Worm (Caenorhabditis elegans) whole organism, L4 larva: ENCODE data around the gene T27A8.7.
A peak's percentile ranks its signal among the peaks of the same experiment; 100 is the strongest.

Experiments
- D1046.2 ChIP-seq: fragments of 200-800 bp; sonication (Bioruptor generic); IDR thresholded peaks from 2 replicates; pipeline ENCODE4 v1.3.6; 2022; ENCODE audit warnings: missing genetic modification characterization, missing compliant biosample characterization
- F37D6.2 ChIP-seq: sonication (generic microtip); optimal IDR thresholded peaks from 2 replicates; lab custom pipeline; 2016; ENCODE audit warnings: mild to moderate bottlenecking, missing genetic modification characterization, missing compliant biosample characterization
- F44E2.7 ChIP-seq: fragments of 200-800 bp; sonication (Bioruptor generic); IDR thresholded peaks from 2 replicates; pipeline ENCODE4 v2.1.2; 2022; ENCODE audit warnings: missing genetic modification characterization, missing compliant biosample characterization
- F49E8.2 ChIP-seq: sonication (generic microtip); optimal IDR thresholded peaks from 2 replicates; lab custom pipeline; 2016; ENCODE audit warnings: missing compliant biosample characterization, mild to moderate bottlenecking, missing genetic modification characterization, borderline replicate concordance
- T20F7.1 ChIP-seq: fragments of 200-800 bp; sonication (Bioruptor generic); optimal IDR thresholded peaks from 2 replicates; lab custom pipeline; 2018; ENCODE audit warnings: mild to moderate bottlenecking, missing genetic modification characterization, missing compliant biosample characterization
- T26A8.4 ChIP-seq: fragments of 200-800 bp; sonication (Bioruptor generic); IDR thresholded peaks from 2 replicates; pipeline ENCODE4 v1.3.6; 2022; ENCODE audit warnings: missing genetic modification characterization, missing compliant biosample characterization
- Y105C5A.15 ChIP-seq: fragments of 200-800 bp; sonication (Bioruptor generic); IDR thresholded peaks from 2 replicates; pipeline ENCODE4 v1.3.6; 2022; ENCODE audit warnings: missing genetic modification characterization, missing compliant biosample characterization
- Y48G9A.11 ChIP-seq: fragments of 200-800 bp; sonication (Bioruptor generic); IDR thresholded peaks from 2 replicates; pipeline ENCODE4 v1.3.6; 2022; ENCODE audit warnings: missing genetic modification reagents, missing genetic modification characterization, missing compliant biosample characterization
- Y5F2A.4 ChIP-seq: fragments of 200-800 bp; sonication (Bioruptor generic); optimal IDR thresholded peaks from 2 replicates; lab custom pipeline; 2018; ENCODE audit warnings: mild to moderate bottlenecking, missing genetic modification characterization, missing compliant biosample characterization
- ZK337.2 ChIP-seq: fragments of 200-800 bp; sonication (Bioruptor generic); IDR thresholded peaks from 2 replicates; pipeline ENCODE4 v1.3.6; 2022; ENCODE audit warnings: missing genetic modification reagents, missing genetic modification characterization, missing compliant biosample characterization
- ZK546.5 ChIP-seq, 2 experiments: sonication (generic microtip); optimal IDR thresholded peaks; 2 replicates each; lab custom pipeline; 2017; ENCODE audit warnings: missing biosample characterization in 2 of 2, missing genetic modification characterization in 2 of 2
- aly-2 ChIP-seq: sonication (generic microtip); optimal IDR thresholded peaks from 2 replicates; lab custom pipeline; 2018; ENCODE audit warnings: missing biosample characterization, missing genetic modification characterization
- attf-4 ChIP-seq: sonication (generic microtip); optimal IDR thresholded peaks from 3 replicates; lab custom pipeline; 2017; ENCODE audit warnings: missing biosample characterization, missing genetic modification characterization
- ceh-20 ChIP-seq: fragments of 200-800 bp; sonication (Bioruptor generic); IDR thresholded peaks from 2 replicates; pipeline ENCODE4 v1.3.6; 2022; ENCODE audit warnings: missing genetic modification reagents, missing genetic modification characterization, missing compliant biosample characterization
- ceh-28 ChIP-seq: fragments of 150-350 bp; optimal IDR thresholded peaks from 2 replicates; lab custom pipeline; 2014; ENCODE audit warnings: missing biosample characterization, missing genetic modification reagents, missing genetic modification characterization
- ceh-44 ChIP-seq: fragments of 200-800 bp; sonication (Bioruptor generic); IDR thresholded peaks from 2 replicates; pipeline ENCODE4 v1.3.6; 2022; ENCODE audit warnings: missing genetic modification reagents, missing genetic modification characterization, missing compliant biosample characterization
- ceh-82 ChIP-seq: sonication (generic microtip); optimal IDR thresholded peaks from 2 replicates; lab custom pipeline; 2017; ENCODE audit warnings: missing biosample characterization, missing genetic modification characterization
- ces-1 ChIP-seq: fragments of 150-350 bp; sonication (generic microtip); optimal IDR thresholded peaks from 4 replicates; lab custom pipeline; 2014; ENCODE audit warnings: missing biosample characterization, missing genetic modification reagents, missing genetic modification characterization
- ctbp-1 ChIP-seq: fragments of 200-800 bp; sonication (Bioruptor generic); IDR thresholded peaks from 2 replicates; pipeline ENCODE4 v1.3.6; 2022; ENCODE audit warnings: missing genetic modification reagents, missing genetic modification characterization, missing compliant biosample characterization
- daf-8 ChIP-seq: fragments of 200-800 bp; sonication (Bioruptor generic); IDR thresholded peaks from 2 replicates; pipeline ENCODE4 v1.3.6; 2022; ENCODE audit warnings: missing genetic modification characterization, missing compliant biosample characterization
- dmd-8 ChIP-seq: fragments of 200-800 bp; sonication (Bioruptor generic); IDR thresholded peaks from 2 replicates; pipeline ENCODE4 v1.3.6; 2022; ENCODE audit warnings: missing genetic modification characterization, missing compliant biosample characterization
- duxl-1 ChIP-seq: sonication (generic microtip); optimal IDR thresholded peaks from 2 replicates; lab custom pipeline; 2016; ENCODE audit warnings: mild to moderate bottlenecking, missing genetic modification characterization, moderate library complexity, missing compliant biosample characterization; ENCODE audit not compliant: poor library complexity
- fkh-10 ChIP-seq: fragments of 150-350 bp; optimal IDR thresholded peaks from 2 replicates; lab custom pipeline; 2014; ENCODE audit warnings: missing biosample characterization, missing genetic modification reagents, missing genetic modification characterization
- jun-1 ChIP-seq: fragments of 150-350 bp; optimal IDR thresholded peaks from 2 replicates; lab custom pipeline; 2014; ENCODE audit warnings: missing biosample characterization, missing genetic modification reagents, missing genetic modification characterization
- lim-7 ChIP-seq: fragments of 200-800 bp; sonication (Bioruptor generic); IDR thresholded peaks from 2 replicates; pipeline ENCODE4 v1.3.6; 2022; ENCODE audit warnings: missing genetic modification characterization, missing compliant biosample characterization
- lin-1 ChIP-seq: fragments of 200-800 bp; sonication (Bioruptor generic); IDR thresholded peaks from 2 replicates; pipeline ENCODE4 v1.3.6; 2022; ENCODE audit warnings: missing genetic modification reagents, missing genetic modification characterization, missing compliant biosample characterization
- lin-13 ChIP-seq: fragments of 150-350 bp; optimal IDR thresholded peaks from 2 replicates; lab custom pipeline; 2014; ENCODE audit warnings: missing biosample characterization, missing genetic modification reagents, missing genetic modification characterization
- lin-15B ChIP-seq: fragments of 150-350 bp; sonication (generic microtip); optimal IDR thresholded peaks from 3 replicates; lab custom pipeline; 2014; ENCODE audit warnings: missing biosample characterization, missing genetic modification characterization
- lin-38 ChIP-seq: fragments of 200-800 bp; sonication (Bioruptor generic); IDR thresholded peaks from 2 replicates; pipeline ENCODE4 v1.3.6; 2022; ENCODE audit warnings: missing genetic modification reagents, missing genetic modification characterization, missing compliant biosample characterization
- lin-39 ChIP-seq: fragments of 150-350 bp; optimal IDR thresholded peaks from 2 replicates; lab custom pipeline; 2014; ENCODE audit warnings: missing biosample characterization, missing genetic modification reagents, missing genetic modification characterization
- madf-5 ChIP-seq, 2 experiments: fragments of 200-800 bp; sonication (Bioruptor generic); IDR thresholded peaks; 2 replicates each; pipeline ENCODE4 v1.3.6; 2022; ENCODE audit warnings: missing compliant biosample characterization in 2 of 2, missing genetic modification characterization in 2 of 2
- mdl-1 ChIP-seq, 2 experiments: fragments of 150-350 bp in 1 of 2; sonication (generic microtip) in 1 of 2; optimal IDR thresholded peaks; 2 replicates each; lab custom pipeline; 2014 to 2017; ENCODE audit warnings: missing biosample characterization in 2 of 2, missing genetic modification characterization in 2 of 2
- mdt-29 ChIP-seq: fragments of 200-800 bp; sonication (Bioruptor generic); IDR thresholded peaks from 2 replicates; pipeline ENCODE4 v1.3.6; 2022; ENCODE audit warnings: missing genetic modification reagents, missing genetic modification characterization, missing compliant biosample characterization
- mxl-2 ChIP-seq: fragments of 200-800 bp; sonication (Bioruptor generic); conservative IDR thresholded peaks from 2 replicates; pipeline ENCODE4 v1.3.6; 2022; ENCODE audit warnings: missing genetic modification reagents, missing genetic modification characterization, missing compliant biosample characterization
- mxl-3 ChIP-seq: fragments of 200-800 bp; sonication (Bioruptor generic); optimal IDR thresholded peaks from 2 replicates; lab custom pipeline; 2018; ENCODE audit warnings: mild to moderate bottlenecking, missing genetic modification characterization, missing compliant biosample characterization
- nhr-102 ChIP-seq: sonication (generic microtip); optimal IDR thresholded peaks from 2 replicates; lab custom pipeline; 2016; ENCODE audit warnings: mild to moderate bottlenecking, missing genetic modification characterization, moderate library complexity, missing compliant biosample characterization
- nhr-11 ChIP-seq: fragments of 150-350 bp; optimal IDR thresholded peaks from 2 replicates; lab custom pipeline; 2014; ENCODE audit warnings: missing biosample characterization, missing genetic modification characterization
- nhr-41 ChIP-seq: fragments of 200-800 bp; sonication (Bioruptor generic); IDR thresholded peaks from 2 replicates; pipeline ENCODE4 v1.3.6; 2022; ENCODE audit warnings: missing genetic modification reagents, missing genetic modification characterization, missing compliant biosample characterization
- nhr-76 ChIP-seq: fragments of 150-350 bp; optimal IDR thresholded peaks from 2 replicates; lab custom pipeline; 2014; ENCODE audit warnings: missing biosample characterization, missing genetic modification characterization
- php-3 ChIP-seq: fragments of 200-800 bp; sonication (Bioruptor generic); IDR thresholded peaks from 2 replicates; pipeline ENCODE4 v1.3.6; 2022; ENCODE audit warnings: missing genetic modification reagents, missing genetic modification characterization, missing compliant biosample characterization
- saeg-2 ChIP-seq: fragments of 200-800 bp; sonication (Bioruptor generic); IDR thresholded peaks from 2 replicates; pipeline ENCODE4 v1.3.6; 2022; ENCODE audit warnings: missing genetic modification reagents, missing genetic modification characterization, missing compliant biosample characterization
- snpc-4 ChIP-seq: fragments of 150-350 bp; optimal IDR thresholded peaks from 2 replicates; lab custom pipeline; 2014; ENCODE audit warnings: missing biosample characterization, missing genetic modification characterization
- spr-1 ChIP-seq: sonication (generic microtip); optimal IDR thresholded peaks from 2 replicates; lab custom pipeline; 2016; ENCODE audit warnings: mild to moderate bottlenecking, missing genetic modification characterization, missing compliant biosample characterization
- spr-3 ChIP-seq: fragments of 200-800 bp; sonication (Bioruptor generic); optimal IDR thresholded peaks from 2 replicates; lab custom pipeline; 2018; ENCODE audit warnings: mild to moderate bottlenecking, missing genetic modification characterization, missing compliant biosample characterization
- tag-97 ChIP-seq: fragments of 200-800 bp; sonication (Bioruptor generic); IDR thresholded peaks from 2 replicates; pipeline ENCODE4 v1.3.6; 2022; ENCODE audit warnings: missing genetic modification characterization, missing compliant biosample characterization
- unc-62 ChIP-seq, 3 experiments: fragments of 150-350 bp in 1 of 3; sonication (generic microtip); optimal IDR thresholded peaks in 2 of 3; peaks in 1 of 3; 1 replicate in 1 of 3; 2 replicates in 2 of 3; lab custom pipeline; 2014 to 2017; ENCODE audit warnings: missing biosample characterization in 3 of 3, missing genetic modification characterization in 3 of 3, missing genetic modification reagents in 3 of 3, missing genotype in 1 of 3
- zag-1 ChIP-seq: fragments of 150-350 bp; optimal IDR thresholded peaks from 2 replicates; lab custom pipeline; 2014; ENCODE audit warnings: missing biosample characterization, missing genetic modification characterization
- zfp-2 ChIP-seq: sonication (generic microtip); optimal IDR thresholded peaks from 2 replicates; lab custom pipeline; 2016; ENCODE audit warnings: mild to moderate bottlenecking, missing genetic modification characterization, missing compliant biosample characterization
- zip-11 ChIP-seq: fragments of 200-800 bp; sonication (Bioruptor generic); IDR thresholded peaks from 2 replicates; pipeline ENCODE4 v1.3.6; 2022; ENCODE audit warnings: missing genetic modification characterization, missing compliant biosample characterization
- zip-2 ChIP-seq: fragments of 150-350 bp; optimal IDR thresholded peaks from 2 replicates; lab custom pipeline; 2014; ENCODE audit warnings: missing biosample characterization, missing genetic modification characterization

T27A8.7 gene

ce11 chrX:16056404-16056803 is 1.1 kb downstream of the T27A8.7 start (continued):
- TF ChIP-seq F44E2.7 (GFP tag; lab: Robert Waterston, UW) (peak; percentile 61; the same call in 1 of the 2 replicates), spr-1 (peak; percentile 98), duxl-1 (tag; lab: Kevin White, UChicago) (peak; percentile 98), madf-5 (GFP tag; IDR thresholded peaks at IDR 0.05; lab: Robert Waterston, UW) (peak; percentile 32 to 84; a peak in 2 of 4 replicates), mxl-3 (GFP tag; lab: Kevin White, UChicago) (peak; percentile 86), nhr-41 (GFP tag; lab: Robert Waterston, UW) (peak; percentile 47), zip-11 (no peak), saeg-2 (peak; percentile 94), daf-8 (0 out of 2 replicates have a peak, but pooled peaks have one; percentile 48), zip-2 (tag; lab: Kevin White, UChicago) (peak; percentile 97), zfp-2 (tag; lab: Kevin White, UChicago) (peak; percentile 77), zag-1 (peak; percentile 96), lim-7 (peak; percentile 49; the same call in 1 of the 2 replicates), dmd-8 (GFP tag; lab: Robert Waterston, UW) (0 out of 2 replicates have a peak, but pooled peaks have one; percentile 55), mxl-2 (GFP tag; lab: Robert Waterston, UW) (no peak; the same call in none of the 2 replicates), ceh-44 (GFP tag; lab: Robert Waterston, UW) (peak; percentile 50; the same call in 1 of the 2 replicates), lin-15B (tag; lab: Kevin White, UChicago) (peak; percentile 7), mdt-29 (GFP tag; lab: Robert Waterston, UW) (peak; percentile 93), php-3 (GFP tag; lab: Robert Waterston, UW) (peak; percentile 97), ceh-20 (GFP tag; lab: Robert Waterston, UW) (peak; percentile 97), aly-2 (tag; lab: Kevin White, UChicago) (no peak), ceh-82 (peak; percentile 58), nhr-11 (tag; lab: Kevin White, UChicago) (peak; percentile 97), lin-39 (tag; lab: Kevin White, UChicago) (peak; percentile 94), lin-13 (GFP tag; lab: Kevin White, UChicago) (peak; percentile 97), nhr-102 (tag; lab: Kevin White, UChicago) (peak; percentile 99), ZK337.2 (GFP tag; lab: Robert Waterston, UW) (peak; percentile 88), spr-3 (GFP tag; lab: Kevin White, UChicago) (peak; percentile 93), attf-4 (tag; lab: Kevin White, UChicago) (peak; percentile 52), Y48G9A.11 (GFP tag; lab: Robert Waterston, UW) (0 out of 2 replicates have a peak, but pooled peaks have one; percentile 62), Y5F2A.4 (GFP tag; lab: Kevin White, UChicago) (peak; percentile 95), nhr-76 (tag; lab: Kevin White, UChicago) (peak; percentile 84), D1046.2 (no peak; the same call in 1 of the 2 replicates), ces-1 (GFP tag; lab: Kevin White, UChicago) (peak; percentile 93), F49E8.2 (tag; lab: Kevin White, UChicago) (no peak), ceh-28 (peak; percentile 85), snpc-4 (tag; lab: Kevin White, UChicago) (peak; percentile 42), Y105C5A.15 (GFP tag; lab: Robert Waterston, UW) (no peak; the same call in 1 of the 2 replicates), lin-38 (GFP tag; lab: Robert Waterston, UW) (peak; percentile 86), T20F7.1 (GFP tag; lab: Kevin White, UChicago) (peak; percentile 91), T26A8.4 (GFP tag; lab: Robert Waterston, UW) (peak; percentile 99), ctbp-1 (GFP tag; lab: Robert Waterston, UW) (peak; percentile 98), jun-1 (tag; lab: Kevin White, UChicago) (peak; percentile 99), F37D6.2 (tag; lab: Kevin White, UChicago) (peak; percentile 99), mdl-1 (tag; optimal IDR thresholded peaks at IDR 0.05; lab: Kevin White, UChicago) (peak; percentile 91 to 93), lin-1 (GFP tag; lab: Robert Waterston, UW) (peak; percentile 74), unc-62 (GFP tag; optimal IDR thresholded peaks at IDR 0.05 in 1 of 2; lab: Kevin White, UChicago) (peak; percentile 77 to 99), unc-62 (tag; optimal IDR thresholded peaks at IDR 0.05; lab: Kevin White, UChicago) (no peak), tag-97 (GFP tag; lab: Robert Waterston, UW) (peak; percentile 65; the same call in 1 of the 2 replicates), fkh-10 (peak; percentile 99), ZK546.5 (tag; optimal IDR thresholded peaks at IDR 0.05; lab: Kevin White, UChicago) (peak; percentile 18 to 80)
